Fruit fly (Drosophila melanogaster): ENCODE results near the gene CG33110.
A peak's percentile ranks its signal among the peaks of the same experiment; 100 is the strongest.

Gene CG33110

DNA sequence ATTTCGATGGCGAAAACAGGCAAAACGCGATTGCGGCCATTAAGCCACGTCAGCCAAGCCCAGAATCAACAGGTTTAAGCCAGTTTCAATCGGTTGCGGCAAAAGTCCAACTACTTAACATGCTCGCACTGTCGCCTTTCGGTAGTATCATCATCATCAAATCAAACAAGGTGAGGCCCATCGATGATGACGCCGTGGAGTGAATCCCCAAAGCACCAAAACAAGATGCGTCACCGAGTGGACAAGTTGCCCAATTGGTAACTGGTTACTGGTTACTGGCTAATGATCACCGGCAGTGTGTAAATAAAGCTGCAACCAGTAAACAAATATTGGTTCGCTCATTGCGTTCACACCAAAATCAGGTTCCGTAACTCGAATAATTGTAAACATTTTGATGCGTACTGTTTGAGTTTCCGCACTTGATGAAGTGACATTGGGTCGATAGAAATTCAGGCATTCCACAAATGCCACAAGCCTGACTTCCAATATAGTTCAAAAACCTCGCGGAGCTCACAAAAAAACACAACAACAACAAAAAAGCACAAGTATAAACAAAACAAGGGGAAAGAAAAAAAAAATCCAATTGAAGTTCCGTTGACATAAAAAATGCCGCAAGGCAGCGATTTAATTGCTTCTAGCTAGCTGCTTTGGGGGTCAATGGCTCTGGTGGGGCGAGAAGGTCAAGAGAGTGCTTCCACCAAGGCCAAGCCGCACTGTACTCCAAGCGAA lies 45.5 kb upstream of the CG33110 start:
- TF ChIP-seq CG9705 (GFP tag; optimal IDR thresholded peaks at IDR 0.05) (no peak), OdsH (GFP tag; optimal IDR thresholded peaks at IDR 0.05) (no peak), sage (GFP tag; optimal IDR thresholded peaks at IDR 0.05) (no peak), brk (GFP tag; optimal IDR thresholded peaks at IDR 0.05) (no peak), psq (GFP tag; optimal IDR thresholded peaks at IDR 0.05) (no peak), CrebA (GFP tag; optimal IDR thresholded peaks at IDR 0.05; ENCODE audit: borderline replicate concordance) (no peak), N (GFP tag; optimal IDR thresholded peaks at IDR 0.05) (no peak), Rel (GFP tag; optimal IDR thresholded peaks at IDR 0.05) (no peak), Rel (tag; optimal IDR thresholded peaks at IDR 0.05) (peak; percentile 96), rgr (GFP tag; optimal IDR thresholded peaks at IDR 0.05) (peak; percentile 16), dl (GFP tag; optimal IDR thresholded peaks at IDR 0.05; ENCODE audit: insufficient read depth in 1 of 2, partially characterized antibody in 2 of 2) (no peak), Hr83 (GFP tag; optimal IDR thresholded peaks at IDR 0.05; ENCODE audit: poor library complexity, severe bottlenecking) (peak; percentile 73), Hr78 (GFP tag; optimal IDR thresholded peaks at IDR 0.05) (no peak), ey (GFP tag; optimal IDR thresholded peaks at IDR 0.05) (no peak), HLH106 (tag; optimal IDR thresholded peaks at IDR 0.05) (no peak), woc (GFP tag; optimal IDR thresholded peaks at IDR 0.05) (no peak), GATAd (GFP tag; optimal IDR thresholded peaks at IDR 0.05) (no peak), Sp1 (GFP tag; optimal IDR thresholded peaks at IDR 0.05) (no peak), Dfd (GFP tag; optimal IDR thresholded peaks at IDR 0.05) (no peak), jim (GFP tag; optimal IDR thresholded peaks at IDR 0.05) (no peak), br (GFP tag; optimal IDR thresholded peaks at IDR 0.05) (no peak), dsf (GFP tag; optimal IDR thresholded peaks at IDR 0.05; ENCODE audit: borderline replicate concordance) (no peak), usp (GFP tag; optimal IDR thresholded peaks at IDR 0.05) (no peak), Vsx2 (GFP tag; optimal IDR thresholded peaks at IDR 0.05; ENCODE audit: partially characterized antibody) (no peak), sv (GFP tag; optimal IDR thresholded peaks at IDR 0.05) (no peak), h (GFP tag; optimal IDR thresholded peaks at IDR 0.05) (peak; percentile 23), dmrt93B (GFP tag; optimal IDR thresholded peaks at IDR 0.05) (peak; percentile 1), Jra (GFP tag; optimal IDR thresholded peaks at IDR 0.05) (peak; percentile 10), Hnf4 (GFP tag; optimal IDR thresholded peaks at IDR 0.05) (peak; percentile 21), Dif (GFP tag; optimal IDR thresholded peaks at IDR 0.05; ENCODE audit: partially characterized antibody) (no peak), pan (optimal IDR thresholded peaks at IDR 0.05) (no peak), Mio (GFP tag; optimal IDR thresholded peaks at IDR 0.05) (no peak), foxo (GFP tag; optimal IDR thresholded peaks at IDR 0.05) (peak in 1 of 2 experiments; percentile 21), CG32264 (GFP tag; optimal IDR thresholded peaks at IDR 0.05) (no peak), Abd-B (GFP tag; optimal IDR thresholded peaks at IDR 0.05) (no peak), fru (GFP tag; optimal IDR thresholded peaks at IDR 0.05) (peak; percentile 44), tai (GFP tag; optimal IDR thresholded peaks at IDR 0.05) (peak; percentile 14), Myc (optimal IDR thresholded peaks at IDR 0.05) (no peak), lola (GFP tag; optimal IDR thresholded peaks at IDR 0.05) (no peak)

DNA sequence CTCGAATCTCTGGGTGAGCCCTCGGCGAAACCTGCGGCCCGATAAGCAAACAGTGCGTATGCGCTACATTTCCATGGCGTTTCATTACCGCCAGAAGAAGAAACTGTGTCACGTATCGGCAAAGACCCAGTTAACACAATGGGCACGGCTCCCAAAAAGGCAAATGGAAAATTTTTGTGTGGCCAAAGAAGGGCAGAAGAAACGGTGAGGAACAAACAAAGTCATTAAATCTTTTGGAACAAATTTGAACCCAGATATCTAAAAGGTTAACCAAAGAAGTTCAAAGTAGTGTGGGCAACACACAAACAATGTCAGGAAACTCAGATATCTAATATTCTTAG lies 44.9 kb upstream of the CG33110 start:
- TF ChIP-seq CG32264 (GFP tag; optimal IDR thresholded peaks at IDR 0.05) (no peak), Hnf4 (GFP tag; optimal IDR thresholded peaks at IDR 0.05) (no peak), Dfd (GFP tag; optimal IDR thresholded peaks at IDR 0.05) (no peak), GATAd (GFP tag; optimal IDR thresholded peaks at IDR 0.05) (no peak), dl (GFP tag; optimal IDR thresholded peaks at IDR 0.05; ENCODE audit: insufficient read depth in 1 of 2, partially characterized antibody in 2 of 2) (no peak), Myc (optimal IDR thresholded peaks at IDR 0.05) (no peak), usp (GFP tag; optimal IDR thresholded peaks at IDR 0.05) (no peak), rgr (GFP tag; optimal IDR thresholded peaks at IDR 0.05) (no peak), Hr83 (GFP tag; optimal IDR thresholded peaks at IDR 0.05; ENCODE audit: poor library complexity, severe bottlenecking) (no peak), jim (GFP tag; optimal IDR thresholded peaks at IDR 0.05) (no peak), fru (GFP tag; optimal IDR thresholded peaks at IDR 0.05) (no peak), Hr78 (GFP tag; optimal IDR thresholded peaks at IDR 0.05) (no peak), sv (GFP tag; optimal IDR thresholded peaks at IDR 0.05) (no peak), sage (GFP tag; optimal IDR thresholded peaks at IDR 0.05) (no peak)
